Fruit fly (Drosophila melanogaster) whole organism, embryonic: ENCODE data around the gene spd-2.

ENCODE experiments used
- Aef1 ChIP-seq: fragments of 200-800 bp; sonication (Bioruptor generic); IDR thresholded peaks from 3 replicates; pipeline ENCODE4 v1.3.6; 2022; ENCODE audit warnings: missing biosample characterization, missing genetic modification characterization
- Asciz ChIP-seq: fragments of 200-800 bp; sonication (Bioruptor generic); optimal IDR thresholded peaks from 2 replicates; lab custom pipeline; 2017; ENCODE audit warnings: missing biosample characterization, mild to moderate bottlenecking, missing genetic modification characterization, missing genetic modification reagents
- Bgb ChIP-seq: fragments of 200-800 bp; sonication (Bioruptor generic); IDR thresholded peaks from 2 replicates; pipeline ENCODE4 v1.3.6; 2022; ENCODE audit warnings: missing biosample characterization, missing genetic modification characterization; ENCODE audit not compliant: partially characterized antibody
- CG10274 ChIP-seq: fragments of 200-800 bp; sonication (Bioruptor generic); optimal IDR thresholded peaks from 3 replicates; lab custom pipeline; 2017; ENCODE audit warnings: missing biosample characterization, mild to moderate bottlenecking, missing genetic modification characterization
- CG11247 ChIP-seq: fragments of 200-800 bp; sonication (Bioruptor generic); IDR thresholded peaks from 2 replicates; pipeline ENCODE4 v1.3.6; 2022; ENCODE audit warnings: missing biosample characterization, missing genetic modification characterization
- CG14860 ChIP-seq: fragments of 200-800 bp; sonication (Bioruptor generic); IDR thresholded peaks from 3 replicates; pipeline ENCODE4 v1.3.6; 2022; ENCODE audit warnings: missing biosample characterization, missing genetic modification characterization; ENCODE audit not compliant: partially characterized antibody
- CG1792 ChIP-seq: fragments of 200-800 bp; sonication (Bioruptor generic); optimal IDR thresholded peaks from 2 replicates; lab custom pipeline; 2016; ENCODE audit warnings: missing biosample characterization, missing genetic modification characterization
- CG18011 ChIP-seq: fragments of 200-800 bp; sonication (Bioruptor generic); optimal IDR thresholded peaks from 2 replicates; lab custom pipeline; 2017; ENCODE audit warnings: missing biosample characterization, missing genetic modification characterization, mild to moderate bottlenecking, moderate library complexity, missing genotype
- CG2202 ChIP-seq: fragments of 200-800 bp; sonication (Bioruptor generic); optimal IDR thresholded peaks from 2 replicates; lab custom pipeline; 2018; ENCODE audit warnings: missing biosample characterization, mild to moderate bottlenecking, missing genetic modification characterization
- CG3163 ChIP-seq: fragments of 200-800 bp; sonication (Bioruptor generic); optimal IDR thresholded peaks from 3 replicates; lab custom pipeline; 2016; ENCODE audit warnings: missing biosample characterization, missing genetic modification characterization
- CG3726 ChIP-seq: fragments of 200-800 bp; sonication (Bioruptor generic); IDR thresholded peaks from 3 replicates; pipeline ENCODE4, ENCODE4 v1.3.6; 2022; ENCODE audit warnings: missing biosample characterization, missing genetic modification characterization
- CG4707 ChIP-seq: fragments of 200-800 bp; sonication (Bioruptor generic); optimal IDR thresholded peaks from 2 replicates; lab custom pipeline; 2018; ENCODE audit warnings: missing biosample characterization, mild to moderate bottlenecking, missing genetic modification characterization, moderate library complexity
- CG6654 ChIP-seq: fragments of 200-800 bp; sonication (Bioruptor generic); optimal IDR thresholded peaks from 2 replicates; lab custom pipeline; 2017; ENCODE audit warnings: missing biosample characterization, mild to moderate bottlenecking, missing genetic modification characterization
- CG6683 ChIP-seq: fragments of 200-800 bp; sonication (Bioruptor generic); optimal IDR thresholded peaks from 2 replicates; lab custom pipeline; 2017; ENCODE audit warnings: missing biosample characterization, mild to moderate bottlenecking, missing genetic modification characterization, missing genetic modification reagents
- CG6813 ChIP-seq: fragments of 200-800 bp; sonication (Bioruptor generic); optimal IDR thresholded peaks from 2 replicates; lab custom pipeline; 2017; ENCODE audit warnings: missing biosample characterization, missing genetic modification characterization, mild to moderate bottlenecking, moderate library complexity, missing genetic modification reagents
- CG6854 ChIP-seq: fragments of 200-800 bp; sonication (Bioruptor generic); optimal IDR thresholded peaks from 3 replicates; lab custom pipeline; 2017; ENCODE audit warnings: missing biosample characterization, mild to moderate bottlenecking, missing genetic modification characterization
- CG7271 ChIP-seq: fragments of 200-800 bp; sonication (Bioruptor generic); optimal IDR thresholded peaks from 2 replicates; lab custom pipeline; 2018; ENCODE audit warnings: missing biosample characterization, mild to moderate bottlenecking, missing genetic modification characterization, moderate library complexity
- CG7839 ChIP-seq: fragments of 200-800 bp; sonication (Bioruptor generic); optimal IDR thresholded peaks from 3 replicates; lab custom pipeline; 2018; ENCODE audit warnings: missing biosample characterization, mild to moderate bottlenecking, missing genetic modification characterization, moderate library complexity
- CG8281 ChIP-seq: fragments of 200-800 bp; sonication (Bioruptor generic); optimal IDR thresholded peaks from 2 replicates; lab custom pipeline; 2018; ENCODE audit warnings: missing biosample characterization, mild to moderate bottlenecking, missing genetic modification characterization, moderate library complexity
- CG8924 ChIP-seq: fragments of 200-800 bp; optimal IDR thresholded peaks from 3 replicates; lab custom pipeline; 2019; ENCODE audit warnings: missing biosample characterization, mild to moderate bottlenecking, missing genetic modification characterization, moderate library complexity
- CG9876 ChIP-seq: fragments of 200-800 bp; sonication (Bioruptor generic); optimal IDR thresholded peaks from 2 replicates; lab custom pipeline; 2016; ENCODE audit warnings: missing biosample characterization, missing genetic modification characterization
- Camta ChIP-seq: fragments of 200-800 bp; sonication (Bioruptor generic); optimal IDR thresholded peaks from 2 replicates; lab custom pipeline; 2016; ENCODE audit warnings: missing biosample characterization, missing genetic modification characterization
- Dbx ChIP-seq: fragments of 200-800 bp; sonication (Bioruptor generic); IDR thresholded peaks from 3 replicates; pipeline ENCODE4 v1.3.6; 2022; ENCODE audit warnings: missing biosample characterization, missing genetic modification characterization
- Dip2 ChIP-seq: fragments of 200-800 bp; sonication (Bioruptor generic); IDR thresholded peaks from 2 replicates; pipeline ENCODE4 v1.3.6; 2022; ENCODE audit warnings: missing biosample characterization, missing genetic modification characterization
- Dp ChIP-seq: fragments of 200-800 bp; sonication (Bioruptor generic); optimal IDR thresholded peaks from 2 replicates; lab custom pipeline; 2018; ENCODE audit warnings: missing biosample characterization, mild to moderate bottlenecking, missing genetic modification characterization, moderate library complexity
- Gsc ChIP-seq: fragments of 200-800 bp; sonication (Bioruptor generic); IDR thresholded peaks from 2 replicates; pipeline ENCODE4 v1.3.6; 2022; ENCODE audit warnings: missing biosample characterization, missing genetic modification characterization
- Mrtf ChIP-seq: fragments of 200-800 bp; sonication (Bioruptor generic); IDR thresholded peaks from 3 replicates; pipeline ENCODE4 v1.3.6; 2022; ENCODE audit warnings: missing biosample characterization, missing genetic modification characterization
- NfI ChIP-seq: fragments of 200-800 bp; sonication (Bioruptor generic); optimal IDR thresholded peaks from 3 replicates; lab custom pipeline; 2018; ENCODE audit warnings: missing biosample characterization, mild to moderate bottlenecking, missing genetic modification characterization, moderate library complexity
- Side ChIP-seq: fragments of 200-800 bp; sonication (Bioruptor generic); optimal IDR thresholded peaks from 2 replicates; lab custom pipeline; 2016; ENCODE audit warnings: missing biosample characterization, missing genetic modification characterization
- Ssrp ChIP-seq: fragments of 200-800 bp; sonication (Bioruptor generic); optimal IDR thresholded peaks from 2 replicates; lab custom pipeline; 2018; ENCODE audit warnings: missing biosample characterization, mild to moderate bottlenecking, missing genetic modification characterization, moderate library complexity
- Xrp1 ChIP-seq: fragments of 200-800 bp; sonication (Bioruptor generic); IDR thresholded peaks from 2 replicates; pipeline ENCODE4 v1.3.6; 2022; ENCODE audit warnings: missing biosample characterization, missing genetic modification characterization
- abd-A ChIP-seq: fragments of 200-800 bp; sonication (Bioruptor generic); optimal IDR thresholded peaks from 3 replicates; lab custom pipeline; 2019; ENCODE audit warnings: missing biosample characterization, mild to moderate bottlenecking, missing genetic modification characterization, moderate library complexity
- amos ChIP-seq: fragments of 200-800 bp; sonication (Bioruptor generic); IDR thresholded peaks from 2 replicates; pipeline ENCODE4 v1.3.6; 2022; ENCODE audit warnings: missing biosample characterization, missing genetic modification characterization; ENCODE audit not compliant: partially characterized antibody
- aop ChIP-seq: fragments of 200-800 bp; sonication (Bioruptor generic); IDR thresholded peaks from 2 replicates; pipeline ENCODE4 v1.3.6; 2022; ENCODE audit warnings: missing biosample characterization, missing genetic modification characterization
- jigr1 ChIP-seq: fragments of 200-800 bp; sonication (Bioruptor generic); IDR thresholded peaks from 3 replicates; pipeline ENCODE4 v1.3.6; 2022; ENCODE audit warnings: missing biosample characterization, missing genetic modification characterization
- jing ChIP-seq: fragments of 200-800 bp; sonication (Bioruptor generic); optimal IDR thresholded peaks from 2 replicates; lab custom pipeline; 2018; ENCODE audit warnings: missing biosample characterization, mild to moderate bottlenecking, missing genetic modification characterization
- jumu ChIP-seq: fragments of 200-800 bp; sonication (Bioruptor generic); optimal IDR thresholded peaks from 3 replicates; lab custom pipeline; 2016; ENCODE audit warnings: missing biosample characterization, missing genetic modification characterization
- klu ChIP-seq: fragments of 200-800 bp; sonication (Bioruptor generic); IDR thresholded peaks from 2 replicates; pipeline ENCODE4 v1.3.6; 2022; ENCODE audit warnings: missing biosample characterization, missing genetic modification characterization
- kni ChIP-seq: fragments of 200-800 bp; sonication (Bioruptor generic); optimal IDR thresholded peaks from 3 replicates; lab custom pipeline; 2017; ENCODE audit warnings: mild to moderate bottlenecking, missing biosample characterization, missing genetic modification reagents, missing genetic modification characterization
- nerfin-1 ChIP-seq: fragments of 200-800 bp; sonication (Bioruptor generic); optimal IDR thresholded peaks from 3 replicates; lab custom pipeline; 2019; ENCODE audit warnings: missing biosample characterization, mild to moderate bottlenecking, missing genetic modification characterization, moderate library complexity
- otp ChIP-seq: fragments of 200-800 bp; sonication (Bioruptor generic); IDR thresholded peaks from 3 replicates; pipeline ENCODE4, ENCODE4 v1.3.6; 2022; ENCODE audit warnings: missing biosample characterization, missing genetic modification characterization
- p53 ChIP-seq: fragments of 200-800 bp; sonication (Bioruptor generic); optimal IDR thresholded peaks from 2 replicates; lab custom pipeline; 2016; ENCODE audit warnings: missing biosample characterization, missing genetic modification characterization
- pb ChIP-seq: fragments of 200-800 bp; sonication (Bioruptor generic); optimal IDR thresholded peaks from 3 replicates; lab custom pipeline; 2016; ENCODE audit warnings: missing biosample characterization, missing genetic modification characterization
- pita ChIP-seq: fragments of 200-800 bp; sonication (Bioruptor generic); optimal IDR thresholded peaks from 2 replicates; lab custom pipeline; 2017; ENCODE audit warnings: missing biosample characterization, mild to moderate bottlenecking, missing genetic modification characterization
- psq ChIP-seq: fragments of 200-800 bp; sonication (Bioruptor generic); optimal IDR thresholded peaks from 2 replicates; lab custom pipeline; 2017; ENCODE audit warnings: missing biosample characterization, missing genetic modification characterization
- sob ChIP-seq: fragments of 200-800 bp; sonication (Bioruptor generic); IDR thresholded peaks from 2 replicates; pipeline ENCODE4 v1.3.6; 2022; ENCODE audit warnings: missing biosample characterization, missing genetic modification characterization
- vfl ChIP-seq: fragments of 200-800 bp; sonication (Bioruptor generic); optimal IDR thresholded peaks from 2 replicates; lab custom pipeline; 2016; ENCODE audit warnings: missing biosample characterization, missing genetic modification characterization
- wor ChIP-seq: fragments of 200-800 bp; sonication (Bioruptor generic); IDR thresholded peaks from 2 replicates; pipeline ENCODE4 v1.3.6; 2022; ENCODE audit warnings: missing biosample characterization, missing genetic modification characterization
- yki ChIP-seq: fragments of >200 bp; optimal IDR thresholded peaks from 3 replicates; lab custom pipeline; 2018
- z ChIP-seq: fragments of 200-800 bp; sonication (Bioruptor generic); IDR thresholded peaks from 3 replicates; pipeline ENCODE4 v1.3.6; 2022; ENCODE audit warnings: missing biosample characterization, missing genetic modification characterization

Gene spd-2

dm6 chr3L:16587994-16588622 is 6.7 kb downstream of the spd-2 start (continued):
- TF ChIP-seq CG18011 (GFP tag; lab: Kevin White, UChicago) (no peak), CG10274 (GFP tag; lab: Kevin White, UChicago) (no peak), Ssrp (tag; lab: Kevin White, UChicago) (peak; percentile 27), CG8924 (tag; lab: Kevin White, UChicago) (peak; percentile 72), kni (GFP tag; lab: Kevin White, UChicago) (peak; percentile 66), CG3163 (GFP tag; lab: Kevin White, UChicago) (peak; percentile 13), Bgb (GFP tag; lab: Robert Waterston, UW) (peak; percentile 90), yki (lab: Kevin White, UChicago) (peak; percentile 94), Camta (GFP tag; lab: Kevin White, UChicago) (peak; percentile 59), z (GFP tag; lab: Robert Waterston, UW) (no peak), CG3726 (GFP tag; lab: Robert Waterston, UW) (peak; percentile 11; the same call in 1 of the 3 replicates), jumu (GFP tag; lab: Kevin White, UChicago) (peak; percentile 75), CG7271 (tag; lab: Kevin White, UChicago) (peak; percentile 20), CG7839 (tag; lab: Kevin White, UChicago) (peak; percentile 63), CG9876 (GFP tag; lab: Kevin White, UChicago) (peak; percentile 32), aop (GFP tag; lab: Robert Waterston, UW) (no peak), jing (GFP tag; lab: Kevin White, UChicago) (no peak), nerfin-1 (peak; percentile 45), Aef1 (peak; percentile 49; the same call in 1 of the 3 replicates), Dip2 (GFP tag; lab: Robert Waterston, UW) (no peak), klu (GFP tag; lab: Robert Waterston, UW) (peak; percentile 100), CG4707 (no peak), Mrtf (GFP tag; lab: Robert Waterston, UW) (peak; percentile 9; the same call in 1 of the 3 replicates), CG1792 (GFP tag; lab: Kevin White, UChicago) (peak; percentile 50), CG6854 (GFP tag; lab: Kevin White, UChicago) (no peak), psq (no peak), Side (GFP tag; lab: Kevin White, UChicago) (peak; percentile 41), jigr1 (no peak), NfI (GFP tag; lab: Kevin White, UChicago) (peak; percentile 47), CG8281 (tag; lab: Kevin White, UChicago) (no peak), CG14860 (GFP tag; lab: Robert Waterston, UW) (peak; percentile 91), abd-A (tag; lab: Kevin White, UChicago) (no peak), Dbx (GFP tag; lab: Robert Waterston, UW) (peak; percentile 76), CG6683 (GFP tag; lab: Kevin White, UChicago) (peak; percentile 34), amos (GFP tag; lab: Robert Waterston, UW) (peak; percentile 92), CG6813 (GFP tag; lab: Kevin White, UChicago) (no peak), CG11247 (GFP tag; lab: Robert Waterston, UW) (peak; percentile 51; the same call in 1 of the 2 replicates), CG2202 (tag; lab: Kevin White, UChicago) (no peak), Asciz (GFP tag; lab: Kevin White, UChicago) (no peak), pb (GFP tag; lab: Kevin White, UChicago) (peak; percentile 61), Gsc (GFP tag; lab: Robert Waterston, UW) (no peak), otp (GFP tag; lab: Robert Waterston, UW) (peak; percentile 41; the same call in 1 of the 3 replicates), pita (no peak), Xrp1 (peak; percentile 53; the same call in 1 of the 2 replicates), Dp (GFP tag; lab: Kevin White, UChicago) (peak; percentile 47), wor (GFP tag; lab: Robert Waterston, UW) (peak; percentile 42), p53 (GFP tag; lab: Kevin White, UChicago) (peak; percentile 34), vfl (GFP tag; lab: Kevin White, UChicago) (peak; percentile 19), sob (GFP tag; lab: Robert Waterston, UW) (peak; percentile 64; the same call in 1 of the 2 replicates), CG6654 (GFP tag; lab: Kevin White, UChicago) (no peak)
